Worm (Caenorhabditis elegans) whole organism, L4 larva: ENCODE measurements around the gene clec-216.
A peak's percentile ranks its signal among the peaks of the same experiment; 100 is the strongest.

Source experiments
- F37D6.2 ChIP-seq: sonication (generic microtip); optimal IDR thresholded peaks from 2 replicates; lab custom pipeline; 2016; ENCODE audit warnings: mild to moderate bottlenecking, missing genetic modification characterization, missing compliant biosample characterization
- T20F7.1 ChIP-seq: fragments of 200-800 bp; sonication (Bioruptor generic); optimal IDR thresholded peaks from 2 replicates; lab custom pipeline; 2018; ENCODE audit warnings: mild to moderate bottlenecking, missing genetic modification characterization, missing compliant biosample characterization
- T26A8.4 ChIP-seq: fragments of 200-800 bp; sonication (Bioruptor generic); IDR thresholded peaks from 2 replicates; pipeline ENCODE4 v1.3.6; 2022; ENCODE audit warnings: missing genetic modification characterization, missing compliant biosample characterization
- Y105C5A.15 ChIP-seq: fragments of 200-800 bp; sonication (Bioruptor generic); IDR thresholded peaks from 2 replicates; pipeline ENCODE4 v1.3.6; 2022; ENCODE audit warnings: missing genetic modification characterization, missing compliant biosample characterization
- Y75B8A.6 ChIP-seq: fragments of 200-800 bp; sonication (Bioruptor generic); IDR thresholded peaks from 2 replicates; pipeline ENCODE4 v1.3.6; 2022; ENCODE audit warnings: missing genetic modification reagents, missing genetic modification characterization, missing compliant biosample characterization
- ZK337.2 ChIP-seq: fragments of 200-800 bp; sonication (Bioruptor generic); IDR thresholded peaks from 2 replicates; pipeline ENCODE4 v1.3.6; 2022; ENCODE audit warnings: missing genetic modification reagents, missing genetic modification characterization, missing compliant biosample characterization
- arid-1 ChIP-seq: fragments of 200-800 bp; sonication (Bioruptor generic); conservative IDR thresholded peaks from 2 replicates; pipeline ENCODE4 v1.3.6; 2022; ENCODE audit warnings: missing genetic modification reagents, missing genetic modification characterization, missing compliant biosample characterization
- attf-4 ChIP-seq: sonication (generic microtip); optimal IDR thresholded peaks from 3 replicates; lab custom pipeline; 2017; ENCODE audit warnings: missing biosample characterization, missing genetic modification characterization
- ceh-20 ChIP-seq: fragments of 200-800 bp; sonication (Bioruptor generic); IDR thresholded peaks from 2 replicates; pipeline ENCODE4 v1.3.6; 2022; ENCODE audit warnings: missing genetic modification reagents, missing genetic modification characterization, missing compliant biosample characterization
- ceh-32 ChIP-seq: sonication (generic microtip); optimal IDR thresholded peaks from 2 replicates; lab custom pipeline; 2016; ENCODE audit warnings: mild to moderate bottlenecking, missing genetic modification characterization, missing compliant biosample characterization; ENCODE audit not compliant: poor library complexity
- ceh-62 ChIP-seq: sonication (generic microtip); optimal IDR thresholded peaks from 2 replicates; lab custom pipeline; 2017; ENCODE audit warnings: missing biosample characterization, missing genetic modification characterization
- ctbp-1 ChIP-seq: fragments of 200-800 bp; sonication (Bioruptor generic); IDR thresholded peaks from 2 replicates; pipeline ENCODE4 v1.3.6; 2022; ENCODE audit warnings: missing genetic modification reagents, missing genetic modification characterization, missing compliant biosample characterization
- daf-8 ChIP-seq: fragments of 200-800 bp; sonication (Bioruptor generic); IDR thresholded peaks from 2 replicates; pipeline ENCODE4 v1.3.6; 2022; ENCODE audit warnings: missing genetic modification characterization, missing compliant biosample characterization
- duxl-1 ChIP-seq: sonication (generic microtip); optimal IDR thresholded peaks from 2 replicates; lab custom pipeline; 2016; ENCODE audit warnings: mild to moderate bottlenecking, missing genetic modification characterization, moderate library complexity, missing compliant biosample characterization; ENCODE audit not compliant: poor library complexity
- dve-1 ChIP-seq: sonication (generic microtip); optimal IDR thresholded peaks from 2 replicates; lab custom pipeline; 2017; ENCODE audit warnings: antibody characterized with exemption, mild to moderate bottlenecking, missing genetic modification characterization, missing compliant biosample characterization; ENCODE audit not compliant: insufficient read depth
- egl-27 ChIP-seq: sonication (generic microtip); optimal IDR thresholded peaks from 3 replicates; lab custom pipeline; 2017; ENCODE audit warnings: missing biosample characterization, missing genetic modification reagents, missing genetic modification characterization
- gei-8 ChIP-seq: fragments of 200-800 bp; sonication (Bioruptor generic); optimal IDR thresholded peaks from 2 replicates; lab custom pipeline; 2018; ENCODE audit warnings: mild to moderate bottlenecking, missing genetic modification characterization, missing compliant biosample characterization
- hif-1 ChIP-seq, 2 experiments: sonication (generic microtip); optimal IDR thresholded peaks; 2 replicates each; lab custom pipeline; 2016 to 2017; ENCODE audit warnings: missing compliant biosample characterization in 2 of 2, missing genetic modification characterization in 2 of 2, missing genetic modification reagents in 2 of 2, missing genotype in 2 of 2, mild to moderate bottlenecking in 1 of 2
- hlh-11 ChIP-seq: fragments of 200-800 bp; sonication (Bioruptor generic); optimal IDR thresholded peaks from 2 replicates; lab custom pipeline; 2018; ENCODE audit warnings: mild to moderate bottlenecking, missing genetic modification characterization, missing compliant biosample characterization
- hlh-30 ChIP-seq: sonication (generic microtip); optimal IDR thresholded peaks from 2 replicates; lab custom pipeline; 2017; ENCODE audit warnings: antibody characterized with exemption, mild to moderate bottlenecking, missing genetic modification characterization, missing compliant biosample characterization; ENCODE audit not compliant: insufficient read depth
- hmg-1.1 ChIP-seq: fragments of 200-800 bp; sonication (Bioruptor generic); IDR thresholded peaks from 2 replicates; pipeline ENCODE4 v1.3.6; 2022; ENCODE audit warnings: missing genetic modification reagents, missing genetic modification characterization, missing compliant biosample characterization
- lin-29 ChIP-seq: fragments of 200-800 bp; sonication (Bioruptor generic); IDR thresholded peaks from 2 replicates; pipeline ENCODE4 v1.3.6; 2022; ENCODE audit warnings: missing genetic modification reagents, missing genetic modification characterization, missing compliant biosample characterization
- lin-38 ChIP-seq: fragments of 200-800 bp; sonication (Bioruptor generic); IDR thresholded peaks from 2 replicates; pipeline ENCODE4 v1.3.6; 2022; ENCODE audit warnings: missing genetic modification reagents, missing genetic modification characterization, missing compliant biosample characterization
- lsy-2 ChIP-seq, 2 experiments: fragments of 150-350 bp in 1 of 2; sonication (generic microtip) in 1 of 2; optimal IDR thresholded peaks; 2 replicates each; lab custom pipeline; 2014 to 2017; ENCODE audit warnings: missing biosample characterization in 2 of 2, missing genetic modification characterization in 2 of 2
- madf-5 ChIP-seq, 2 experiments: fragments of 200-800 bp; sonication (Bioruptor generic); IDR thresholded peaks; 2 replicates each; pipeline ENCODE4 v1.3.6; 2022; ENCODE audit warnings: missing compliant biosample characterization in 2 of 2, missing genetic modification characterization in 2 of 2
- mdl-1 ChIP-seq, 2 experiments: fragments of 150-350 bp in 1 of 2; sonication (generic microtip) in 1 of 2; optimal IDR thresholded peaks; 2 replicates each; lab custom pipeline; 2014 to 2017; ENCODE audit warnings: missing biosample characterization in 2 of 2, missing genetic modification characterization in 2 of 2
- nhr-10 ChIP-seq: fragments of 150-350 bp; optimal IDR thresholded peaks from 2 replicates; lab custom pipeline; 2014; ENCODE audit warnings: missing biosample characterization, missing genetic modification characterization
- nhr-25 ChIP-seq: sonication (generic microtip); optimal IDR thresholded peaks from 2 replicates; lab custom pipeline; 2017; ENCODE audit warnings: missing genetic modification characterization, mild to moderate bottlenecking, missing compliant biosample characterization, antibody characterized with exemption, moderate library complexity, borderline replicate concordance; ENCODE audit not compliant: insufficient read depth
- nhr-28 ChIP-seq: fragments of 150-350 bp; optimal IDR thresholded peaks from 2 replicates; lab custom pipeline; 2014; ENCODE audit warnings: missing biosample characterization, missing genetic modification characterization
- nhr-41 ChIP-seq: fragments of 200-800 bp; sonication (Bioruptor generic); IDR thresholded peaks from 2 replicates; pipeline ENCODE4 v1.3.6; 2022; ENCODE audit warnings: missing genetic modification reagents, missing genetic modification characterization, missing compliant biosample characterization
- nhr-76 ChIP-seq: fragments of 150-350 bp; optimal IDR thresholded peaks from 2 replicates; lab custom pipeline; 2014; ENCODE audit warnings: missing biosample characterization, missing genetic modification characterization
- nhr-77 ChIP-seq: fragments of 150-350 bp; optimal IDR thresholded peaks from 2 replicates; lab custom pipeline; 2014; ENCODE audit warnings: missing biosample characterization, missing genetic modification characterization
- rbr-2 ChIP-seq: sonication (generic microtip); optimal IDR thresholded peaks from 2 replicates; lab custom pipeline; 2016; ENCODE audit warnings: missing genotype, missing genetic modification characterization, missing compliant biosample characterization
- saeg-2 ChIP-seq: fragments of 200-800 bp; sonication (Bioruptor generic); IDR thresholded peaks from 2 replicates; pipeline ENCODE4 v1.3.6; 2022; ENCODE audit warnings: missing genetic modification reagents, missing genetic modification characterization, missing compliant biosample characterization
- set-16 ChIP-seq: fragments of 200-800 bp; sonication (Bioruptor generic); IDR thresholded peaks from 2 replicates; pipeline ENCODE4 v1.3.6; 2022; ENCODE audit warnings: missing genetic modification reagents, missing genetic modification characterization, missing compliant biosample characterization
- snpc-4 ChIP-seq: fragments of 150-350 bp; optimal IDR thresholded peaks from 2 replicates; lab custom pipeline; 2014; ENCODE audit warnings: missing biosample characterization, missing genetic modification characterization
- spr-3 ChIP-seq: fragments of 200-800 bp; sonication (Bioruptor generic); optimal IDR thresholded peaks from 2 replicates; lab custom pipeline; 2018; ENCODE audit warnings: mild to moderate bottlenecking, missing genetic modification characterization, missing compliant biosample characterization
- tag-97 ChIP-seq: fragments of 200-800 bp; sonication (Bioruptor generic); IDR thresholded peaks from 2 replicates; pipeline ENCODE4 v1.3.6; 2022; ENCODE audit warnings: missing genetic modification characterization, missing compliant biosample characterization
- tra-1 ChIP-seq: fragments of 200-800 bp; sonication (Bioruptor generic); IDR thresholded peaks from 2 replicates; pipeline ENCODE4 v1.3.6; 2022; ENCODE audit warnings: missing genetic modification reagents, missing genetic modification characterization, missing compliant biosample characterization
- unc-62 ChIP-seq, 3 experiments: fragments of 150-350 bp in 1 of 3; sonication (generic microtip); optimal IDR thresholded peaks in 2 of 3; peaks in 1 of 3; 1 replicate in 1 of 3; 2 replicates in 2 of 3; lab custom pipeline; 2014 to 2017; ENCODE audit warnings: missing biosample characterization in 3 of 3, missing genetic modification characterization in 3 of 3, missing genetic modification reagents in 3 of 3, missing genotype in 1 of 3
- zfp-2 ChIP-seq: sonication (generic microtip); optimal IDR thresholded peaks from 2 replicates; lab custom pipeline; 2016; ENCODE audit warnings: mild to moderate bottlenecking, missing genetic modification characterization, missing compliant biosample characterization
- zip-11 ChIP-seq: fragments of 200-800 bp; sonication (Bioruptor generic); IDR thresholded peaks from 2 replicates; pipeline ENCODE4 v1.3.6; 2022; ENCODE audit warnings: missing genetic modification characterization, missing compliant biosample characterization

clec-216 gene

ce11 chrV:8000929-8001513 lies 48.3 kb upstream of the clec-216 start, which contains the start of gene Y97E10AR.1 (continued):
- TF ChIP-seq spr-3 (GFP tag; lab: Kevin White, UChicago) (no peak), ceh-62 (no peak), hlh-11 (tag; lab: Kevin White, UChicago) (peak; percentile 97), zip-11 (GFP tag; lab: Robert Waterston, UW) (no peak), mdl-1 (tag; optimal IDR thresholded peaks at IDR 0.05; lab: Kevin White, UChicago) (peak in 1 of 2 experiments; percentile 86), nhr-28 (tag; lab: Kevin White, UChicago) (peak; percentile 85), snpc-4 (no peak), nhr-25 (tag; lab: Kevin White, UChicago) (no peak), ctbp-1 (peak; percentile 83), F37D6.2 (tag; lab: Kevin White, UChicago) (peak; percentile 34), nhr-77 (tag; lab: Kevin White, UChicago) (peak; percentile 76), nhr-41 (GFP tag; lab: Robert Waterston, UW) (peak; percentile 9; the same call in 1 of the 2 replicates), lin-38 (no peak), attf-4 (no peak), Y75B8A.6 (no peak), T20F7.1 (peak; percentile 74), tra-1 (GFP tag; lab: Robert Waterston, UW) (0 out of 2 replicates have a peak, but pooled peaks have one; percentile 28), dve-1 (peak; percentile 73), egl-27 (tag; lab: Kevin White, UChicago) (no peak), hlh-30 (tag; lab: Kevin White, UChicago) (peak; percentile 95), rbr-2 (no peak), daf-8 (GFP tag; lab: Robert Waterston, UW) (no peak), set-16 (GFP tag; lab: Robert Waterston, UW) (no peak), hif-1 (tag; optimal IDR thresholded peaks at IDR 0.05; lab: Kevin White, UChicago) (peak in 1 of 2 experiments; percentile 78), lsy-2 (tag; optimal IDR thresholded peaks at IDR 0.05; lab: Kevin White, UChicago) (peak; percentile 29 to 79), lin-29 (GFP tag; lab: Robert Waterston, UW) (no peak)
- TF ChIP-seq, all 104 proteins: peak for 33

ce11 chrV:7995878-7996277 lies 43.1 kb upstream of the clec-216 start, which contains the start of gene Y97E10AR.2:
Gene Y97E10AR.2 (plus strand): TSS chrV:7996178.
- TF ChIP-seq madf-5 (GFP tag; IDR thresholded peaks at IDR 0.05; lab: Robert Waterston, UW) (no peak), tag-97 (no peak), nhr-10 (tag; lab: Kevin White, UChicago) (no peak), hmg-1.1 (GFP tag; lab: Robert Waterston, UW) (no peak), tra-1 (GFP tag; lab: Robert Waterston, UW) (no peak), Y105C5A.15 (GFP tag; lab: Robert Waterston, UW) (no peak), gei-8 (no peak), lin-29 (GFP tag; lab: Robert Waterston, UW) (no peak)

- TF ChIP-seq nhr-77 (tag; lab: Kevin White, UChicago) (no peak), unc-62 (GFP tag; optimal IDR thresholded peaks at IDR 0.05 in 1 of 2; lab: Kevin White, UChicago) (no peak), unc-62 (tag; optimal IDR thresholded peaks at IDR 0.05; lab: Kevin White, UChicago) (no peak), T26A8.4 (GFP tag; lab: Robert Waterston, UW) (no peak), arid-1 (GFP tag; lab: Robert Waterston, UW) (no peak), saeg-2 (no peak), lin-38 (no peak), madf-5 (GFP tag; IDR thresholded peaks at IDR 0.05; lab: Robert Waterston, UW) (no peak), duxl-1 (tag; lab: Kevin White, UChicago) (no peak), zfp-2 (tag; lab: Kevin White, UChicago) (no peak), lin-29 (GFP tag; lab: Robert Waterston, UW) (no peak), lsy-2 (tag; optimal IDR thresholded peaks at IDR 0.05; lab: Kevin White, UChicago) (no peak), ceh-32 (tag; lab: Kevin White, UChicago) (no peak), ceh-20 (GFP tag; lab: Robert Waterston, UW) (no peak), zip-11 (GFP tag; lab: Robert Waterston, UW) (no peak), F37D6.2 (tag; lab: Kevin White, UChicago) (no peak), ZK337.2 (no peak), ctbp-1 (no peak), nhr-76 (no peak)
Measured at ce11 chrV:7995165-7995564, 42.4 kb upstream of the clec-216 start.
